Worm (Caenorhabditis elegans): ENCODE data around the gene npp-10.

npp-10 gene

ce11 chrIII:6019512-6020209, at the start of gene npp-10, which contains the start of gene cyk-3:
TSS of gene npp-10 (minus strand) at chrIII:6019562.
TSS of gene cyk-3 (plus strand) at chrIII:6020159.
- TF ChIP-seq nhr-2 (tag; optimal IDR thresholded peaks at IDR 0.05) (peak; percentile 70), ceh-43 (GFP tag; optimal IDR thresholded peaks at IDR 0.05) (no peak), mep-1 (tag; optimal IDR thresholded peaks at IDR 0.05) (peak; percentile 72)

DNA sequence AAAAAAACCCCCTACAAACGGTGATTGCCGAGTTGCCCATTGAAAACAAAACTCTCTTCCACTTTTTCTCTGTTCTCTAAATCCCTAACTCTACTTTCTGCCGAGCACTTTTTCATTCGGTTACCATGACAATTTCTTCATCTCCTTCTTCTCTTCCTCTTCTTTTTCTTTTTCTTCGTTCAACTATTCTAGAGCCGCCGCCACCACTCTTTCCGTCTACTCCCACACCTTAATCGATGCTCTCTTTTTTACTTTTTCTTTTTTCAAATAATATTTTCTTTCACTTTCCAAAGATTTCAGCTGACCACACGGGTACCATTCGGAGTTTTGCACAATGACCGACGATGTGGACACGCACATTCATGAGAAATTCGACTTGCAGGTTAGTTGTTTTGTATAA, 48.2 kb upstream of the npp-10 start, which contains the start of gene mapk-15:
Gene mapk-15 (plus strand): TSS at position 301 of the 400 bp plus-strand sequence.
- TF ChIP-seq mep-1 (tag; optimal IDR thresholded peaks at IDR 0.05) (no peak), drap-1 (GFP tag; optimal IDR thresholded peaks at IDR 0.05) (no peak), flh-1 (GFP tag; optimal IDR thresholded peaks at IDR 0.05) (no peak), lin-13 (tag; optimal IDR thresholded peaks at IDR 0.05) (no peak), elt-3 (tag; optimal IDR thresholded peaks at IDR 0.05) (no peak), elt-1 (tag; optimal IDR thresholded peaks at IDR 0.05; ENCODE audit: borderline replicate concordance, insufficient read depth) (no peak), ztf-11 (tag; optimal IDR thresholded peaks at IDR 0.05) (no peak), ceh-39 (tag; optimal IDR thresholded peaks at IDR 0.05) (no peak), M03D4.4 (tag; optimal IDR thresholded peaks at IDR 0.05) (no peak), lsy-2 (tag; optimal IDR thresholded peaks at IDR 0.05) (no peak), sem-2 (GFP tag; optimal IDR thresholded peaks at IDR 0.05) (no peak)

DNA sequence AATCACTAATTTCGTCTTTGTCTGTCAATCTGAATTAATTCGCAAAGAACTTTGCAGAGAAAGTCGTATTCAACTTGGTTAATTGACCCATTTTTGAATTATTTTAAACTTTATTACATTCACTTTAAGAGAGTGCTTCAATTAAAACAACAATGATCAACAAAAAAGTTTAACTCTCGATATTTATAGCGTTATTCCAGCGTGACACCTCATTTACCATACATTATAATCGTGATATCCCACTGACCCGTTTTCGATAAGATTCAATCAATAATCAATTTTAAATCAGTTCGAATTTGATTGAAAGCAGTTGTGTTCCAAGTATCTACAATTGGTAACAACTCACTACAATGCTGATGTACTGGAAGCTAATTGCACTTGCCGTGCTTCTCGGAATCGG, 37.4 kb upstream of the npp-10 start, which contains the start of gene clc-10:
Gene clc-10 (plus strand): TSS at position 301 of the 400 bp plus-strand sequence.
- TF ChIP-seq elt-3 (tag; optimal IDR thresholded peaks at IDR 0.05) (no peak), sem-2 (GFP tag; optimal IDR thresholded peaks at IDR 0.05) (no peak), lin-32 (GFP tag; optimal IDR thresholded peaks at IDR 0.05) (no peak), drap-1 (GFP tag; optimal IDR thresholded peaks at IDR 0.05) (no peak), zip-8 (tag; optimal IDR thresholded peaks at IDR 0.05) (no peak), unc-39 (tag; optimal IDR thresholded peaks at IDR 0.05) (no peak), flh-1 (GFP tag; optimal IDR thresholded peaks at IDR 0.05) (no peak)

- no peak for TF ChIP-seq bed-3 (GFP tag; optimal IDR thresholded peaks at IDR 0.05)
- TF ChIP-seq sem-2 (GFP tag; optimal IDR thresholded peaks at IDR 0.05): no peak
- TF ChIP-seq mab-5 (tag; optimal IDR thresholded peaks at IDR 0.05): no peak
- TF ChIP-seq elt-3 (tag; optimal IDR thresholded peaks at IDR 0.05): no peak
- no peak for TF ChIP-seq elt-1 (tag; optimal IDR thresholded peaks at IDR 0.05; ENCODE audit: borderline replicate concordance, insufficient read depth)
- no peak for TF ChIP-seq ztf-11 (tag; optimal IDR thresholded peaks at IDR 0.05)
- no peak for TF ChIP-seq drap-1 (GFP tag; optimal IDR thresholded peaks at IDR 0.05)
- no peak for TF ChIP-seq cnd-1 (tag; optimal IDR thresholded peaks at IDR 0.05)
- no peak for TF ChIP-seq lsy-2 (tag; optimal IDR thresholded peaks at IDR 0.05)
- no peak for TF ChIP-seq tbx-8 (GFP tag; optimal IDR thresholded peaks at IDR 0.05)
- no peak for TF ChIP-seq ham-2 (GFP tag; optimal IDR thresholded peaks at IDR 0.05)
- no peak for TF ChIP-seq flh-1 (GFP tag; optimal IDR thresholded peaks at IDR 0.05)
- no peak for TF ChIP-seq ces-1 (GFP tag; optimal IDR thresholded peaks at IDR 0.05)
These were observed 36.8 kb upstream of the npp-10 start for ce11 chrIII:6056179-6056578.

ce11 chrIII:6055706-6056105, 36.3 kb upstream of the npp-10 start, which contains the start of gene F40H6.5:
TSS of gene F40H6.5 (minus strand) at chrIII:6055806.
- TF ChIP-seq sem-2 (GFP tag; optimal IDR thresholded peaks at IDR 0.05): no peak
- TF ChIP-seq ceh-83 (GFP tag; optimal IDR thresholded peaks at IDR 0.05): no peak
- TF ChIP-seq blmp-1 (tag; optimal IDR thresholded peaks at IDR 0.05): no peak
- TF ChIP-seq ceh-39 (tag; optimal IDR thresholded peaks at IDR 0.05): no peak
- no peak for TF ChIP-seq mls-2 (tag; optimal IDR thresholded peaks at IDR 0.05)

DNA sequence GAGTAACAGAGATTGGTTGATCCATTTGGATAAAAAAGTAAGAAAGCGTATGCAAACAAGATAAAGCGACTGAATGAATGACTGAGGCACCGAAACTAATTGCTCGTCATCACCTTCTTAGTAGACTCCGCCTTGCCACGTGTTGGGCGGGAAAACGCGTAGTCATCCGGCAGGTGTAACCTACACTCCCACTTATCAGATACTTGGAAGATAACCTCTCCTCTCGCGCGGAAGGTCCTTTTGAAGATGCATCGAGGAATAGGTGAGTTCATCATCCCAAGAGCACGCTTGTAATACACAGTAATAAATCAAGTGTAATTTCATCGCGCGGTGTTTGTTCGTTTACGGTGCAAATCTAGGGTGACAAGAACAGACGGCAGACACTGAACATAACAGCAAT, 27.5 kb upstream of the npp-10 start, which contains the start of gene tbx-11:
Gene tbx-11 (minus strand): TSS at position 101 of the 400 bp plus-strand sequence.
- TF ChIP-seq bed-3 (GFP tag; optimal IDR thresholded peaks at IDR 0.05) (no peak), nhr-2 (tag; optimal IDR thresholded peaks at IDR 0.05) (peak; percentile 29)

DNA sequence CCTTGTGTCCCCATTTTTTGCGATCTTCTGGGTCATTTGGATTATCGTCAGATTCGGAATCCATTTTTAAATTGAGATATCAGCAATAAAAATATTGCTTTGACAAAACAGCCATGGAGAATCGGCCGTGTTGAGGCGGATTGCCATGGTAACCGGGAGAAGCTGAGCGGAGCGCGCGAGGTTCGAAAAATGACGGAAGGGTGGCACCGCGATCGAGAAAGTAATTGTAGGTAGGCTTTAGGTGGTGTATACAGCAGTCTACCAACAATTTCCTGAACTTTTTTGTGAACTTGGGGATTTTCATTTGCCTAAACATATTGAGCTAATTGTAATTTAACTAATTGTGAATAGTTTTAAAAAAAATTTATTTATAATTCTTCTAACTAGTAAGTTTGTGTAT, 20.0 kb upstream of the npp-10 start, which contains the start of gene ift-139:
Gene ift-139 (minus strand): TSS at position 101 of the 400 bp plus-strand sequence.
- TF ChIP-seq ceh-39 (tag; optimal IDR thresholded peaks at IDR 0.05) (no peak), unc-62 (GFP tag; optimal IDR thresholded peaks at IDR 0.05) (no peak), nhr-76 (tag; optimal IDR thresholded peaks at IDR 0.05) (no peak), ces-1 (GFP tag; optimal IDR thresholded peaks at IDR 0.05) (no peak), unc-120 (tag; optimal IDR thresholded peaks at IDR 0.05; ENCODE audit: poor library complexity, severe bottlenecking) (no peak), pha-4 (tag; optimal IDR thresholded peaks at IDR 0.05) (no peak)

Data from whole organism, mixed stage, embryonic.